Worm (Caenorhabditis elegans) whole organism, mixed stage, embryonic: Measurements from ENCODE around the gene T25B2.3.

Experiments
- M03D4.4 ChIP-seq: sonication (generic microtip); optimal IDR thresholded peaks from 2 replicates; lab custom pipeline; 2017; ENCODE audit warnings: mild to moderate bottlenecking, missing genetic modification characterization, missing compliant biosample characterization
- bed-3 ChIP-seq: fragments of 200-800 bp; sonication (Bioruptor generic); optimal IDR thresholded peaks from 3 replicates; lab custom pipeline; 2018; ENCODE audit warnings: mild to moderate bottlenecking, missing genetic modification characterization, moderate library complexity, missing compliant biosample characterization
- blmp-1 ChIP-seq: fragments of 150-350 bp; optimal IDR thresholded peaks from 2 replicates; lab custom pipeline; 2014; ENCODE audit warnings: missing biosample characterization, missing genetic modification characterization
- ceh-39 ChIP-seq: fragments of 150-350 bp; optimal IDR thresholded peaks from 2 replicates; lab custom pipeline; 2014; ENCODE audit warnings: missing biosample characterization, missing genetic modification characterization
- ceh-43 ChIP-seq: fragments of 200-800 bp; sonication (Bioruptor generic); optimal IDR thresholded peaks from 2 replicates; lab custom pipeline; 2018; ENCODE audit warnings: mild to moderate bottlenecking, missing genetic modification characterization, moderate library complexity, missing compliant biosample characterization
- ceh-83 ChIP-seq: fragments of 200-800 bp; sonication (Bioruptor generic); optimal IDR thresholded peaks from 2 replicates; lab custom pipeline; 2018; ENCODE audit warnings: mild to moderate bottlenecking, missing genetic modification characterization, missing compliant biosample characterization
- ces-1 ChIP-seq: fragments of 150-350 bp; optimal IDR thresholded peaks from 2 replicates; lab custom pipeline; 2014; ENCODE audit warnings: missing biosample characterization, missing genetic modification reagents, missing genetic modification characterization
- cnd-1 ChIP-seq: fragments of 200-800 bp; sonication (Bioruptor generic); optimal IDR thresholded peaks from 2 replicates; lab custom pipeline; 2018; ENCODE audit warnings: mild to moderate bottlenecking, missing genetic modification characterization, missing compliant biosample characterization
- drap-1 ChIP-seq: fragments of 200-800 bp; sonication (Bioruptor generic); optimal IDR thresholded peaks from 3 replicates; lab custom pipeline; 2018; ENCODE audit warnings: mild to moderate bottlenecking, missing genetic modification characterization, missing compliant biosample characterization
- elt-1 ChIP-seq: sonication (generic microtip); optimal IDR thresholded peaks from 2 replicates; lab custom pipeline; 2017; ENCODE audit warnings: missing genetic modification characterization, mild to moderate bottlenecking, missing compliant biosample characterization, antibody characterized with exemption, moderate library complexity, borderline replicate concordance; ENCODE audit not compliant: insufficient read depth
- elt-3 ChIP-seq: fragments of 150-350 bp; optimal IDR thresholded peaks from 2 replicates; lab custom pipeline; 2014; ENCODE audit warnings: missing biosample characterization, missing genetic modification characterization
- flh-1 ChIP-seq: fragments of 200-800 bp; sonication (Bioruptor generic); optimal IDR thresholded peaks from 2 replicates; lab custom pipeline; 2018; ENCODE audit warnings: mild to moderate bottlenecking, missing genetic modification characterization, moderate library complexity, missing compliant biosample characterization
- ham-2 ChIP-seq: fragments of 200-800 bp; sonication (Bioruptor generic); optimal IDR thresholded peaks from 2 replicates; lab custom pipeline; 2018; ENCODE audit warnings: mild to moderate bottlenecking, missing genetic modification characterization, missing compliant biosample characterization
- hlh-1 ChIP-seq: fragments of 150-350 bp; optimal IDR thresholded peaks from 2 replicates; lab custom pipeline; 2014; ENCODE audit warnings: missing biosample characterization, missing genetic modification reagents, missing genetic modification characterization
- lin-13 ChIP-seq: fragments of 150-350 bp; optimal IDR thresholded peaks from 2 replicates; lab custom pipeline; 2014; ENCODE audit warnings: missing biosample characterization, missing genetic modification characterization
- lin-32 ChIP-seq: fragments of 200-800 bp; sonication (Bioruptor generic); optimal IDR thresholded peaks from 2 replicates; lab custom pipeline; 2018; ENCODE audit warnings: mild to moderate bottlenecking, missing genetic modification characterization, missing compliant biosample characterization
- lsy-2 ChIP-seq: fragments of 150-350 bp; optimal IDR thresholded peaks from 2 replicates; lab custom pipeline; 2014; ENCODE audit warnings: missing biosample characterization, missing genetic modification characterization
- mab-5 ChIP-seq: fragments of 150-350 bp; optimal IDR thresholded peaks from 2 replicates; lab custom pipeline; 2014; ENCODE audit warnings: missing biosample characterization, missing genetic modification characterization
- mep-1 ChIP-seq: fragments of 150-350 bp; optimal IDR thresholded peaks from 2 replicates; lab custom pipeline; 2017; ENCODE audit warnings: missing biosample characterization, missing genetic modification reagents, missing genetic modification characterization, inconsistent platforms
- mls-2 ChIP-seq: sonication (generic microtip); optimal IDR thresholded peaks from 2 replicates; lab custom pipeline; 2016; ENCODE audit warnings: mild to moderate bottlenecking, missing genetic modification characterization, moderate library complexity, missing compliant biosample characterization
- nhr-12 ChIP-seq: fragments of 150-350 bp; optimal IDR thresholded peaks from 2 replicates; lab custom pipeline; 2014; ENCODE audit warnings: missing biosample characterization, missing genetic modification characterization
- nhr-2 ChIP-seq: fragments of 150-350 bp; optimal IDR thresholded peaks from 2 replicates; lab custom pipeline; 2014; ENCODE audit warnings: missing biosample characterization, missing genetic modification characterization
- nhr-237 ChIP-seq: fragments of 150-350 bp; optimal IDR thresholded peaks from 2 replicates; lab custom pipeline; 2014; ENCODE audit warnings: missing biosample characterization, missing genetic modification characterization
- nhr-28 ChIP-seq: fragments of 150-350 bp; optimal IDR thresholded peaks from 2 replicates; lab custom pipeline; 2014; ENCODE audit warnings: missing biosample characterization, missing genetic modification characterization
- nhr-76 ChIP-seq: sonication (generic microtip); optimal IDR thresholded peaks from 2 replicates; lab custom pipeline; 2017; ENCODE audit warnings: missing biosample characterization, missing genetic modification characterization
- pha-4 ChIP-seq: fragments of 150-350 bp; optimal IDR thresholded peaks from 2 replicates; lab custom pipeline; 2018; ENCODE audit warnings: missing biosample characterization, missing genetic modification reagents, missing genetic modification characterization
- sem-2 ChIP-seq: fragments of 200-800 bp; sonication (Bioruptor generic); optimal IDR thresholded peaks from 2 replicates; lab custom pipeline; 2018; ENCODE audit warnings: mild to moderate bottlenecking, missing genetic modification characterization, missing compliant biosample characterization
- snpc-4 ChIP-seq: fragments of 150-350 bp; optimal IDR thresholded peaks from 2 replicates; lab custom pipeline; 2014; ENCODE audit warnings: missing biosample characterization, missing genetic modification characterization
- sptf-1 ChIP-seq: sonication (generic microtip); optimal IDR thresholded peaks from 2 replicates; lab custom pipeline; 2017; ENCODE audit warnings: mild to moderate bottlenecking, missing genetic modification characterization, moderate library complexity, missing compliant biosample characterization
- tbx-8 ChIP-seq: fragments of 200-800 bp; sonication (Bioruptor generic); optimal IDR thresholded peaks from 2 replicates; lab custom pipeline; 2018; ENCODE audit warnings: mild to moderate bottlenecking, missing genetic modification characterization, moderate library complexity, missing compliant biosample characterization
- unc-120 ChIP-seq: sonication (generic microtip); optimal IDR thresholded peaks from 2 replicates; lab custom pipeline; 2017; ENCODE audit warnings: missing genetic modification characterization, missing compliant biosample characterization; ENCODE audit not compliant: poor library complexity, severe bottlenecking
- unc-39 ChIP-seq: fragments of 150-350 bp; optimal IDR thresholded peaks from 2 replicates; lab custom pipeline; 2014; ENCODE audit warnings: missing biosample characterization, missing genetic modification characterization
- unc-62 ChIP-seq: fragments of 150-350 bp; optimal IDR thresholded peaks from 2 replicates; lab custom pipeline; 2014; ENCODE audit warnings: missing biosample characterization, missing genetic modification reagents, missing genetic modification characterization
- zip-8 ChIP-seq: fragments of 150-350 bp; optimal IDR thresholded peaks from 2 replicates; lab custom pipeline; 2014; ENCODE audit warnings: missing biosample characterization, missing genetic modification characterization
- ztf-11 ChIP-seq: fragments of 150-350 bp; optimal IDR thresholded peaks from 2 replicates; lab custom pipeline; 2014; ENCODE audit warnings: missing biosample characterization, missing genetic modification characterization

The T25B2.3 gene

ce11 chrX:6208463-6208862, 32.5 kb downstream of the T25B2.3 start, which contains the start of gene C14F11.7:
Gene C14F11.7, minus strand, starts transcription at chrX:6208563.
- TF ChIP-seq unc-39 (tag; lab: Kevin White, UChicago) (no peak), zip-8 (tag; lab: Kevin White, UChicago) (no peak), elt-3 (tag; lab: Kevin White, UChicago) (no peak), lsy-2 (tag; lab: Kevin White, UChicago) (no peak)

ce11 chrX:6211322-6211820, 35.4 kb downstream of the T25B2.3 start:
- no peak for TF ChIP-seq blmp-1
- no peak for TF ChIP-seq tbx-8 (GFP tag; lab: Kevin White, UChicago)
- TF ChIP-seq unc-62 = no peak
- TF ChIP-seq ceh-83 (GFP tag; lab: Kevin White, UChicago) = no peak
- peak; percentile 88 for TF ChIP-seq ces-1 (GFP tag; lab: Kevin White, UChicago)
- TF ChIP-seq ztf-11 = no peak
- peak; percentile 55 for TF ChIP-seq ceh-43 (GFP tag; lab: Kevin White, UChicago)
- TF ChIP-seq drap-1 (GFP tag; lab: Kevin White, UChicago) = no peak
- no peak for TF ChIP-seq unc-120 (tag; lab: Kevin White, UChicago)
- TF ChIP-seq bed-3 (GFP tag; lab: Kevin White, UChicago) = no peak
- no peak for TF ChIP-seq snpc-4 (tag; lab: Kevin White, UChicago)
- TF ChIP-seq elt-1 (tag; lab: Kevin White, UChicago) = no peak
- TF ChIP-seq mep-1 = no peak
- no peak for TF ChIP-seq nhr-76 (tag; lab: Kevin White, UChicago)
- TF ChIP-seq lin-13 (tag; lab: Kevin White, UChicago) = no peak
- no peak for TF ChIP-seq nhr-28
- no peak for TF ChIP-seq elt-3 (tag; lab: Kevin White, UChicago)

- TF ChIP-seq sem-2 = no peak
- no peak for TF ChIP-seq blmp-1
- no peak for TF ChIP-seq flh-1 (GFP tag; lab: Kevin White, UChicago)
- TF ChIP-seq pha-4 (tag; lab: Kevin White, UChicago) = no peak
- no peak for TF ChIP-seq mab-5 (tag; lab: Kevin White, UChicago)
Observed at ce11 chrX:6216551-6216950, 40.6 kb downstream of the T25B2.3 start, which contains the start of gene lrch-1. Gene lrch-1, minus strand, starts transcription at chrX:6216651.

ce11 chrX:6219892-6220291, 44.0 kb downstream of the T25B2.3 start:
- TF ChIP-seq nhr-12 (no peak), lin-32 (GFP tag; lab: Kevin White, UChicago) (peak; percentile 29), unc-62 (no peak), ceh-39 (tag; lab: Kevin White, UChicago) (no peak), lsy-2 (tag; lab: Kevin White, UChicago) (no peak), ces-1 (GFP tag; lab: Kevin White, UChicago) (peak; percentile 7), nhr-76 (tag; lab: Kevin White, UChicago) (no peak), unc-120 (tag; lab: Kevin White, UChicago) (peak; percentile 33), hlh-1 (tag; lab: Kevin White, UChicago) (peak; percentile 5), ham-2 (GFP tag; lab: Kevin White, UChicago) (no peak), elt-3 (tag; lab: Kevin White, UChicago) (no peak), mep-1 (peak; percentile 18), pha-4 (tag; lab: Kevin White, UChicago) (no peak), zip-8 (tag; lab: Kevin White, UChicago) (no peak), blmp-1 (no peak), bed-3 (GFP tag; lab: Kevin White, UChicago) (peak; percentile 56), nhr-237 (tag; lab: Kevin White, UChicago) (no peak), snpc-4 (tag; lab: Kevin White, UChicago) (no peak), nhr-2 (tag; lab: Kevin White, UChicago) (no peak), drap-1 (GFP tag; lab: Kevin White, UChicago) (peak; percentile 68), ztf-11 (no peak), unc-39 (tag; lab: Kevin White, UChicago) (no peak), lin-13 (tag; lab: Kevin White, UChicago) (peak; percentile 21), flh-1 (GFP tag; lab: Kevin White, UChicago) (no peak), sem-2 (no peak), ceh-83 (GFP tag; lab: Kevin White, UChicago) (peak; percentile 72), nhr-28 (no peak), sptf-1 (tag; lab: Kevin White, UChicago) (peak; percentile 82), ceh-43 (GFP tag; lab: Kevin White, UChicago) (peak; percentile 20), mab-5 (tag; lab: Kevin White, UChicago) (no peak), M03D4.4 (peak; percentile 55), mls-2 (tag; lab: Kevin White, UChicago) (peak; percentile 57), tbx-8 (GFP tag; lab: Kevin White, UChicago) (no peak), cnd-1 (tag; lab: Kevin White, UChicago) (peak; percentile 40), elt-1 (tag; lab: Kevin White, UChicago) (no peak)
- TF ChIP-seq, all 35 proteins: peak for 14
